Worm (Caenorhabditis elegans) whole organism, dauer: ENCODE measurements around the gene Y73C8B.3.

Experiments used
- unc-62 ChIP-seq: sonication (generic microtip); optimal IDR thresholded peaks from 2 replicates; lab custom pipeline; 2017; ENCODE audit warnings: missing biosample characterization, missing genetic modification reagents, missing genetic modification characterization

Y73C8B.3 gene

DNA sequence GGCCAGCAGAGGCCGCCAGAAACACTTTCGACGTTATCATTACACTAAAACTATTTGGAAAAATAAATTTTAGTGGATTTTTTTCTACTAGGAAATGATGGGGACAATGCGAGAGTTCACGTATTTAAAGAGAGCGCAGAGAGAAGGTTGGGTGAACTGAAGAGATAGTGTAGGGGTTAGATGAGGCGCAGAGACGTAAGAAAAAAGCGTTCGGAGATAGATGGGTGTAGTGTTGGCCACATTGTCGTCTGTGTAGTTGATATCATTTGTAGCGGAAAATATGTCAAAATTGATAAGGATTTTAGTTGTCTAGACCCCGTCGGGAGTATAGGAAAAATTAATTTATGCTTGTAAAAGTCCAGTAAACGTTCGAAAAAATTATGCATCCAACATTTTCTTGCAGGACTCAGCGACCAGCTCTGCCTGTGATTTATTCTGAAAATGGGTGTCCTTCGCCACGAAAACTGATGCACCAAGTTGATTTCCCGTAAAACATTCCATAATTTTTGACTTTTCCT lies at the start of gene Y73C8B.3, which contains the start of gene Y73C8B.9:
Gene Y73C8B.3 (minus strand): TSS at position 147 of the 518 bp plus-strand sequence.
Gene Y73C8B.9 (plus strand): TSS at position 468 of the 518 bp plus-strand sequence.
- TF ChIP-seq unc-62, result no peak

DNA sequence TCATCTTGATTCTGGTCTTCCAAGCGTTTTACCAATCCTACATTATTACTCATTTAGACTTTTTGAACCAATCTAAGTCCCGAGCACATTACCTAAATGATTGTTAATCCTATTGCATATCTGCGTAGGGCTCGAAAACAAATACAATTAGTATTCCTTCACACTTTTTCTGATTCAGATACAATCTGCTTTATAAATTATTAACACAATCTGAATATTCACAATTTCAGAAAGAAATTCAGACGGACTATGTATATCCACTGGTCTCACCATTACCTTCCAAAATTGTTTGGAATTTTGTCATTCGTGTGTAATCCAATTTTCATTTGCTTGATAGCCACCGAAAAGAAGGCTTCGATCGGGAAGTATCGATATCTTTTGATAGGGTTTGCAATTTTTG lies 48.1 kb upstream of the Y73C8B.3 start, which contains the start of gene srj-11:
Gene srj-11 (plus strand): TSS at position 250 of the 400 bp plus-strand sequence.
- TF ChIP-seq unc-62, result no peak

DNA sequence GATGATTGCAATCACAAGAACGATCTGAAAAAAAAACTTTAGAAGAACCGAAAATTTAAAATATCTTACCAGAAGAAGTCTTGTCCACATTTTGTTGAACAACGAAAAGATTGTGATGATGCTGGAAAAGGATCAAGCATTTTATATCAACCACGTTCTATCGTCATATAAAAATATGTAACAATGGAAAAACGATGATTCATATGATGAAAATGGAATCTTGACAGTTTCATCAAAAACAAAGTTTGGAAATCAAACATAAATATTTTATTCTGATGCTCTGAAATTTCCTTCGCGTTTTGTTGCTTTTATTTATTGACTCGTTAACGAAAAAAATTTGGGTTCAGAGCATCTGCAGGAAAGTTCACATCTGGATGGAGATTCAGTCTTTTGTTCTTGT lies 43.6 kb upstream of the Y73C8B.3 start, which contains the start of the genes K08D9.9 and str-16:
Gene K08D9.9 (minus strand): TSS at position 101 of the 400 bp plus-strand sequence.
Gene str-16 (plus strand): TSS at position 266 of the 400 bp plus-strand sequence.
- TF ChIP-seq unc-62, result no peak

DNA sequence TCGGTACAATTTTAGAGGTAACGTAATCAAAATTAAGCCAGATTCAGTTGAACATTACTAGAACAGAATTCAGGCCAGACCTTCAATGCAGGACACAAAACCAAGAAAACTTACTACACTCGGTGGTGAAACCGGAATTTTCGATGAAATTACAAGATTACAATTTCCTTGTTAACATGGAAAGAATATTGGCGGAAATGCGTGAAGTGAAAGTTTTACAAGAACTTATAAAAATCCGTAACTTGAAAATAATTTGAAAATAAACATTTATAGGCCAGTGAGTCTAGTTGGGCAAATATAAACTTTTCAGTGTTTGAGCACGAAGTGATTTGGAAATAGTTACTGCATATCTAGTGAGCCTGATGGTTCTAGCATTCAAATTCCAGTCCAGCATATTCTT lies 41.9 kb upstream of the Y73C8B.3 start, which contains the start of gene K08D9.6:
Gene K08D9.6 (minus strand): TSS at position 101 of the 400 bp plus-strand sequence.
- no peak for TF ChIP-seq unc-62

DNA sequence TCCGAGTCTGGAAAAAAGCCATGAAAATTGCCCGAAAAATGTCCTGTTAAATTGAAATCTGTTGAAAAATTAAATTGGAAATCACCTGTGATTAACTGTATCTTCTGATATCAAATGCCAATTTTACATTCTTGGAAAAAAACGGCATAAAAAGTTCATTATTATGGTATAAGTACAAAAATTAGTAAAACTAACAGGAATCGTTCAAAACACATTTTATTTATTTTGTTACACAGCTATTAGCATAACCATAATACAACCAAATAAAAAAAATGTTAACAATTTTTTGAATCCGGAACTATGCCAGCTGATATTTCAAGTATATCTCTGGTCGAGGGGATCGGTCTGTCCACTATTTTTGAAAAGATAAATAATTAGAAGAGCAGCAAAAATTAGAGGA lies 37.6 kb upstream of the Y73C8B.3 start, which contains the start of gene K08D9.10:
Gene K08D9.10 (plus strand): TSS at position 301 of the 400 bp plus-strand sequence.
- TF ChIP-seq unc-62, result no peak

DNA sequence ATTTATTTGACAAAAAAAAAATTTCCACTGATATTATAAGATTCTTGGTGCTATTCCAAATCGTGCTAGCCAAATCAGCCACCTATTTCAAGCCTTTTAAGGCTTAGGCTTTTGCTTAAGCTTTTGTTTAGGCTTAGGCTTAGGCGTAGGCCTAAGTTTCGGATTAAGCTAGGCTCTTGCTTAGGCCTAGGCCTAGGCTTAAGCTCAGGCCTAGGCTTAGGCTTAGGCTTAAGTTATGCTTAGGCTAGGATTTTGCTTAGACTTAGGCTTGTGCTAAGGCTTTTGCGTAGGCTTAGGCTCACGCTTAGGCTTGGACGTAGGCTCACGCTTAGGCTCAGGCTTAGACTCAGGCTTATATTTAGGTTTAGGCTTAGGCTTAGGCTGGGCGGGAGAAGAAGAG lies 37.1 kb upstream of the Y73C8B.3 start:
- no peak for TF ChIP-seq unc-62

DNA sequence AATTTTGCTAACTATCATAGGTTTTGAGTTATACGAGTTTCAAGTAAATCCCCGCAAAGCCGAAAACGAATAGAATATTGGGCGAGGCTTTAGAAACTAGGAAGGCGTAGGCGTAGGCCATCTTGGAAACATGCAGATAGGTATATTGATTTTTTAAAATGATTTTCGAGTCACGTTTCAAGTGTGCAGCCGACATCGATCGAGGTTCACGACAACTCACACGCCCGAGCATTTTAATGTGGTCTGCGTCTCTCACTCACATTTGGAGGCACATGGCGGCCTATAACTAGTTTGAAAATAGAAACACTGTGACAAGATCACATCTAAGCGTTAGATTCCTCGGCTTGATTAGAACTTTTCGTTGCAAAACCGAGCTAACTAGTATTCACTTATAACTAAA lies 34.3 kb upstream of the Y73C8B.3 start, which contains the start of gene K08D9.2:
Gene K08D9.2 (plus strand): TSS at position 301 of the 400 bp plus-strand sequence.
- no peak for TF ChIP-seq unc-62

DNA sequence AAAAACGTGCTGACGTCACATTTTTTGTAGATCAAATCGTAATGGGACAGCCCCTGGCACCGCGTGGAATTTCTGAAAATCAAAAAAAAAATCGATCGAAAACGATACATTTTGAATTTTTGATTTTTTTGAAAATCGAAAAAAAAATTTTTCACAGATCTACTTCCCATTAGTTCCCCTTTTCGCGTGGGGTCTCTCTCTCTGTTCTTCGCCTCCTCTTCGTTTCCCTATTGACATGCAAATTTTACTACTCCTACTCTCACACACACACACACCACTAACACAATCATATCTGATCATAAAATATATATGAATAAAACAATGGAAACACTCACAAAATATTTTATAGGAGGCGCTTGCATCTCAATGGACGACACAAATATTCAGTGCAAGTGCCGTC lies 25.6 kb upstream of the Y73C8B.3 start:
- no peak for TF ChIP-seq unc-62

DNA sequence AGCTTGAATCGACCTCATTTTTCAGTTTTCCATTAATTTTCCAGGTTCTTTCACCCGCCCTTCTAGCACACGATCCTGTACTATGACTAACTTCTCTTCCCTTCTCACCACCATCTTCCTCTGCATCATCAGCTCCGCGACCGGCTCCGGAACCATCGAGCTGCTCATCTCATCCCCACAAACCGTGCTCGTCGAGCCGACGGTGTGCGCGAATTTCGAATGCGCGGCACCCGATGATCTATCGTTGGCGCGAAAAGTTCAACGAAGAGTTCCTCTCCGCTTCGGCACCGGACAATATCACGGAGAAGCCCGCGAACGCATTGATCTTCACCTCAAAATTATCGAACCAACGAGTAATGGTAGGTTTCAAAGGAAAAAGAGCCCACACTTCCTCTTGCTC lies 17.1 kb upstream of the Y73C8B.3 start, which contains the start of gene apx-1:
Gene apx-1 (plus strand): TSS at position 50 of the 400 bp plus-strand sequence.
- TF ChIP-seq unc-62, result no peak

DNA sequence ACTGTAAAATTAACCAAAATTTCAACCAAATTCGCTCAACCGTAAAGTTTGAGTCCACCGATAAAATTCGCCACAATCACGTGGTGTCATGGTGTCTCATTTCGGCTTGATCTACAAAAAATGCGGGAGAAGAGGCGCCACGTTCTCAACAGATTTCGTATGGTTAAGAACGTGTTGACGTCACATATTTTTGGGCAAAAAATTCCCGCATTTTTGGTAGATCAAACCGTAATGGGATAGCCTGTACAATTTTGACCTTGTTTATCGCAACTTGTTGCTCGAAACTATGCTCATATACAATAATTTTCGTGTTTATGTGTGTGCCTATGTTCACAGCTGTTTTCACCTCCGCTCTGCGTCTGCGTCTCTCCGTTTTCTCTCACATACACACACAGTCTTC lies 15.9 kb upstream of the Y73C8B.3 start:
- no peak for TF ChIP-seq unc-62

DNA sequence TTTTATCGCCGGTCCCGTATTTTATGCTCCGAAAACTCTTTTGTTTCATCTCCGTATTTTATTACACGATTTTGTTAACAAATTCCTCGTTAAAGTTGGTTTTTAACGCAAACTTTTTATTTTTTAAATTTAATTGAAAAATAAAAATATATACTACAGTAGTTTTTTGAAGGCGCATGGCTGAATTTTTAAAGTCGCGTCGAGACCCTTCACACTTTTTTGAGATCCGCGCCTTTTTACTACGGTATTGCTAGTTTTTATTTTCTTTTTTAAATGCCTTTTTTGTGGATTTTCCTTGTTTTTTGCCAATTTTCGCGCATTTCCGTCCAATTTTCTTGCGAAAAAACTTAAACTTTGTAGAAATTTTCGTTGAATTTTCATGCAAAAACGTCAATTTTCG lies 11.4 kb upstream of the Y73C8B.3 start:
- TF ChIP-seq unc-62, result no peak

DNA sequence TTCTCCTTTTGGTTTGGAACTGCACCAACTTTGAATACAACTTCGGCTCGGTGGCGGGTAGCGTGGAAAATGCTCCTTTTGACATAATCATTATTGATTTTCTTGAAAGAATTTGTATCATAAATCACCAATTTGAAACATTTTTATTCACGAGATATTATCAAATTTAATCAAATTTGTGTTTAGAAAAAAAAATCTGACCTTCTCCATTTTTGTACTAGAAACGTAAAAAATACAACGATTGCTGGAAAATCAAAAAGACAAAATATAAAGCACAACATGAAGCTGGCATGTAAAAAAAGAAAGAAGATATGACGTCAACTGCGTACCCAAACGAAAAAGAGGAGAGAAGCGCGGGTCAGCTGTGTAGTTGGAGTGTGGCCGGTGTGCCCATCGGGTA lies 7.3 kb upstream of the Y73C8B.3 start, which contains the start of gene K08D9.4:
Gene K08D9.4 (minus strand): TSS at position 101 of the 400 bp plus-strand sequence.
- TF ChIP-seq unc-62, result no peak

DNA sequence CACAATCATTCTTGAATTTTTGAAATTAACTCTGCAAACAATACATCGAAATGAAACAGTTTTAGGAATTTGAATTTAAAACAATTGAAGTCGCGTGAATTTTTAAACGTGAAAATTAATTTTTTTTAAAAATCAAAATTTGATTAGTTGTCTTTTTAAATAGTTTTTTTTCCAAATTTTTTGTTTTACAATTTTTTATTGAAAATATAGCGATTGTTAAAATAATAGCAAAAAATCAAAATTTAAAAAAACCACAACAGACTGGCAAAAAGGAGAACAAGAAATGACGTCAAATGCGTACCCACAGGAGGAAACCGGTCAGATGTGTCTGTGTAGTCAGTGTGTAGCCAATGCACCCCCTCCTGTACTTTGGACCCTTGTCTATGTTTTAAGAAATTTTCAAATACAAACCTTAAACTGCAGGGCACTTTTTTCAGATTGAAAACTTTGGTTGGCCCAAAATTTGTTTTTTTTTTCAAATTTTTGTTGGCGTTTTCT lies 3.8 kb upstream of the Y73C8B.3 start, which contains the start of the genes Y73C8B.1 and Y73C8B.5:
Gene Y73C8B.1 (minus strand): TSS at position 51 of the 498 bp plus-strand sequence.
Gene Y73C8B.5 (plus strand): TSS at position 437 of the 498 bp plus-strand sequence.
- TF ChIP-seq unc-62, result no peak

DNA sequence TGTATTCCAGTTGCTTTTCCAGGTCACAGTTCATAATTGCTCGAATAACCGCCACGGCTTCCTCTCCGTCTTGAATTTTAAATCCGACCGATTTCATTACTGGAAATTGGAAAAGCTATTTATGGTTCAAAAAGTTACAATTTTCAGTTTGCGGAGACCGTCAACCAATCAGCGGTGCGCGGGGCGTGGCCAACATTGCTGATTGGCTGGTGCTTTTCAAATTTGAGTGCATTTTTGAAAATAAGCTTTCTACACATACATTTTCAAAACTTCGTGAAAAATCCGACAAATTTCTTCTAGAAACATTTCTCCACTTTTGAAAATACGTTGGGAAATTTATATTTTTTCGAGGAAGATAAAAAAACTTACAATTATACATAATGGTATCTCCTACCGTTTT lies 2.8 kb upstream of the Y73C8B.3 start:
- no peak for TF ChIP-seq unc-62

DNA sequence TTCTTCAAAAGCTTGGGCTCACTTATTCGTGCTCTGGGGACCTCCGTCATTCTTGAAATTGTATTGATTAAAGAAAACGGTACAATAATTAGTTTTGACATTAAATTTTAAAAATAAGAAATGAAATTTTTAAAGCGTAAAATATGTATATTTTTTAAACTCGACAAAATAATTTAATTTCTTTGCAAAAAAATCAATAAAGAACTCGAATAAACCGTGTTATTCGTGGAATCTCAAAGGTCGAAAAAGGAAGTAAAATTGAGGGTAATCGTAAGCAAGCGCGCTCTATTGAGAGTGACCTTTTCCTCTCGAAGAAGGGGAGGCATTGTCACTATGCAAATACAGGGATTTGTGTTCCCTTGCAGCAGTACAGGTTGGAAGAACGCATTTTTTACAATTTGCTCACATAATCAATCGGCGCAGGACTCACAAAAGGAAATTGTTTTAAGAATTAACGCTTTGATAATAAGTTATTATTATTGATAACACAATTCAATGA lies 2.0 kb upstream of the Y73C8B.3 start, which contains the start of gene Y73C8B.2:
Gene Y73C8B.2 (minus strand): TSS at position 51 of the 499 bp plus-strand sequence.
- no peak for TF ChIP-seq unc-62

DNA sequence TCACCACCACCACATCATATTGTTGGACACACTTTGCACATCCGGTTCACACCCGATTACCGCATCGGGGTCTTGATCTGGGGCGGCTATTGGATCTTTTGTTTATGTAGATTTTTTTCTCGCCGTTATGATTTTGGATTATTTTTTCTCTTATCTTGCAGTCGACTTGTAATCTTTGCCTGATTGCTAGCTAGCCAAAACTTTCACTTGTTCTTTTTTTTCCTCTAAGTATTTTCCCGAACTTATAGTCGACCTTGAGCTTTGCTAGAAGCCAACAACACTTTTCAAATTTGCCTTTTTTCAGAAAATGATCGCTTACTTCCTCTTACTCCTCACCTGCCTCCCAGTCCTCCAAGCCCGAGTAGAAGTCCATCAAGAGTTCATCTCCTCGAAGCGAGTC lies 5.0 kb downstream of the Y73C8B.3 start, which contains the start of gene lag-2:
Gene lag-2 (plus strand): TSS at position 301 of the 400 bp plus-strand sequence.
- no peak for TF ChIP-seq unc-62

DNA sequence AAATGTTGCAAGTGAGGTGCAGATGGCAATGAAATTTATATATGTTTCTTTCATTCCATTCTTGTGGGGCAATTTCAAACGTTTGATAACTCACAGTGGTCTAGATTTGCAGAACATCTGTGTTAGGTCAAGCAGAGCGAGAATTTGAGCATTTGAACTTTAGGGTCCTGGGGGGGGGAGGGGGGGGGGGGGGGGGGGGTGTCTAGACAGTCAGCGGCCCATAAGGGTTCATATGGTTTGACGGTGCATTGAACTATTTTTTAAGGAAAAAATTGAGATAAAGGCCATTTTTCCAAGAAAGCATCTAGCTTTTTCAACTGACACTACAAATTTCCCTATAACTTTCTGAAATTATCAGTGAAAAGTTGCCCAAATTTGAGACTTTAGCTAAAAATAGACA lies 7.2 kb downstream of the Y73C8B.3 start:
- no peak for TF ChIP-seq unc-62
